Worm (Caenorhabditis elegans) whole organism, L4/young adult: ENCODE results near the gene sre-42.

ENCODE experiments used
- W03F9.2 ChIP-seq: fragments of 150-350 bp; optimal IDR thresholded peaks from 2 replicates; lab custom pipeline; 2014; ENCODE audit warnings: missing biosample characterization, missing genetic modification characterization
- dao-5 ChIP-seq: sonication (generic microtip); optimal IDR thresholded peaks from 2 replicates; lab custom pipeline; 2016; ENCODE audit warnings: missing genotype, missing genetic modification characterization, moderate library complexity, missing compliant biosample characterization
- him-1 ChIP-seq: sonication (generic microtip); optimal IDR thresholded peaks from 2 replicates; lab custom pipeline; 2016; ENCODE audit warnings: missing genotype, missing genetic modification reagents, missing genetic modification characterization, missing compliant biosample characterization

- TF ChIP-seq dao-5 (tag; lab: Kevin White, UChicago) (no peak), him-1 (tag; lab: Kevin White, UChicago) (no peak), W03F9.2 (tag; lab: Kevin White, UChicago) (no peak)
These were observed 41.9 kb downstream of the sre-42 start, which contains the start of gene C44C11.6 for ce11 chrII:12344787-12345186.
